Fruit fly (Drosophila melanogaster) whole organism, embryonic: ENCODE measurements around the gene Nca.
A peak's percentile ranks its signal among the peaks of the same experiment; 100 is the strongest.

ENCODE experiments used
- Ada2b ChIP-seq: fragments of 200-800 bp; sonication (Bioruptor generic); IDR thresholded peaks from 2 replicates; pipeline ENCODE4 v1.3.6; 2022; ENCODE audit warnings: missing biosample characterization, missing genetic modification characterization
- Aef1 ChIP-seq: fragments of 200-800 bp; sonication (Bioruptor generic); IDR thresholded peaks from 3 replicates; pipeline ENCODE4 v1.3.6; 2022; ENCODE audit warnings: missing biosample characterization, missing genetic modification characterization
- Blimp-1 ChIP-seq: fragments of 200-800 bp; sonication (Bioruptor generic); optimal IDR thresholded peaks from 3 replicates; lab custom pipeline; 2018; ENCODE audit warnings: missing biosample characterization, missing genetic modification characterization, mild to moderate bottlenecking, moderate library complexity, missing genetic modification reagents
- CG12942 ChIP-seq: fragments of 200-800 bp; sonication (Bioruptor generic); optimal IDR thresholded peaks from 3 replicates; lab custom pipeline; 2016; ENCODE audit warnings: missing biosample characterization, missing genetic modification characterization
- CG14050 ChIP-seq: fragments of 200-800 bp; sonication (Bioruptor generic); IDR thresholded peaks from 3 replicates; pipeline ENCODE4 v1.3.6; 2022; ENCODE audit warnings: missing biosample characterization, missing genetic modification characterization
- CG15696 ChIP-seq: fragments of 200-800 bp; sonication (Bioruptor generic); optimal IDR thresholded peaks from 2 replicates; lab custom pipeline; 2019; ENCODE audit warnings: missing biosample characterization, mild to moderate bottlenecking, missing genetic modification characterization, moderate library complexity
- CG1603 ChIP-seq: fragments of 200-800 bp; sonication (Bioruptor generic); optimal IDR thresholded peaks from 2 replicates; lab custom pipeline; 2019; ENCODE audit warnings: missing biosample characterization, mild to moderate bottlenecking, missing genetic modification characterization, moderate library complexity
- CG17328 ChIP-seq: fragments of 200-800 bp; sonication (Bioruptor generic); IDR thresholded peaks from 2 replicates; pipeline ENCODE4 v1.3.6; 2022; ENCODE audit warnings: missing biosample characterization, missing genetic modification characterization
- CG17802 ChIP-seq: fragments of 200-800 bp; sonication (Bioruptor generic); optimal IDR thresholded peaks from 2 replicates; lab custom pipeline; 2018; ENCODE audit warnings: missing biosample characterization, mild to moderate bottlenecking, missing genetic modification characterization, moderate library complexity
- CG17912 ChIP-seq: fragments of 200-800 bp; sonication (Bioruptor generic); optimal IDR thresholded peaks from 2 replicates; lab custom pipeline; 2018; ENCODE audit warnings: missing biosample characterization, mild to moderate bottlenecking, missing genetic modification characterization
- CG18011 ChIP-seq: fragments of 200-800 bp; sonication (Bioruptor generic); optimal IDR thresholded peaks from 2 replicates; lab custom pipeline; 2017; ENCODE audit warnings: missing biosample characterization, missing genetic modification characterization, mild to moderate bottlenecking, moderate library complexity, missing genotype
- CG2120 ChIP-seq: fragments of 200-800 bp; sonication (Bioruptor generic); optimal IDR thresholded peaks from 3 replicates; lab custom pipeline; 2016; ENCODE audit warnings: missing biosample characterization, missing genetic modification characterization
- CG2129 ChIP-seq: fragments of 200-800 bp; sonication (Bioruptor generic); IDR thresholded peaks from 2 replicates; pipeline ENCODE4 v1.3.6; 2022; ENCODE audit warnings: missing biosample characterization, missing genetic modification characterization; ENCODE audit not compliant: partially characterized antibody
- CG31441 ChIP-seq: fragments of 200-800 bp; sonication (Bioruptor generic); IDR thresholded peaks from 2 replicates; pipeline ENCODE4 v1.3.6; 2022; ENCODE audit warnings: missing biosample characterization, missing genetic modification characterization
- CG3726 ChIP-seq: fragments of 200-800 bp; sonication (Bioruptor generic); IDR thresholded peaks from 3 replicates; pipeline ENCODE4, ENCODE4 v1.3.6; 2022; ENCODE audit warnings: missing biosample characterization, missing genetic modification characterization
- CG4707 ChIP-seq: fragments of 200-800 bp; sonication (Bioruptor generic); optimal IDR thresholded peaks from 2 replicates; lab custom pipeline; 2018; ENCODE audit warnings: missing biosample characterization, mild to moderate bottlenecking, missing genetic modification characterization, moderate library complexity
- CG4820 ChIP-seq: fragments of 200-800 bp; sonication (Bioruptor generic); optimal IDR thresholded peaks from 3 replicates; lab custom pipeline; 2016; ENCODE audit warnings: missing biosample characterization, missing genetic modification characterization
- CG4854 ChIP-seq: fragments of 200-800 bp; sonication (Bioruptor generic); optimal IDR thresholded peaks from 2 replicates; lab custom pipeline; 2016; ENCODE audit warnings: missing biosample characterization, missing genetic modification characterization, inconsistent platforms
- CG9932 ChIP-seq: fragments of 200-800 bp; sonication (Bioruptor generic); IDR thresholded peaks from 2 replicates; pipeline ENCODE4 v1.3.6; 2022; ENCODE audit warnings: missing biosample characterization, missing genetic modification characterization
- CoRest ChIP-seq: fragments of 200-800 bp; sonication (Bioruptor generic); optimal IDR thresholded peaks from 3 replicates; lab custom pipeline; 2018; ENCODE audit warnings: missing biosample characterization, mild to moderate bottlenecking, missing genetic modification characterization, moderate library complexity
- Meics ChIP-seq: fragments of 200-800 bp; sonication (Bioruptor generic); optimal IDR thresholded peaks from 2 replicates; lab custom pipeline; 2017; ENCODE audit warnings: missing biosample characterization, mild to moderate bottlenecking, missing genetic modification characterization
- Mes4 ChIP-seq: fragments of 200-800 bp; sonication (Bioruptor generic); optimal IDR thresholded peaks from 2 replicates; lab custom pipeline; 2016; ENCODE audit warnings: missing biosample characterization, missing genetic modification characterization
- Nf-YC ChIP-seq: fragments of 200-800 bp; optimal IDR thresholded peaks from 3 replicates; lab custom pipeline; 2019; ENCODE audit warnings: missing biosample characterization, mild to moderate bottlenecking, missing genetic modification characterization, moderate library complexity
- Pdp1 ChIP-seq, 2 experiments: fragments of 200-800 bp; sonication (Bioruptor generic); optimal IDR thresholded peaks; 3 replicates each; lab custom pipeline; 2016; ENCODE audit warnings: missing biosample characterization in 2 of 2, missing genetic modification characterization in 2 of 2, mild to moderate bottlenecking in 1 of 2, moderate library complexity in 1 of 2
- Rx ChIP-seq: fragments of 200-800 bp; sonication (Bioruptor generic); IDR thresholded peaks from 2 replicates; pipeline ENCODE4 v1.3.6; 2022; ENCODE audit warnings: missing biosample characterization, missing genetic modification characterization
- Sox102F ChIP-seq: fragments of 200-800 bp; sonication (Bioruptor generic); optimal IDR thresholded peaks from 2 replicates; lab custom pipeline; 2018; ENCODE audit warnings: missing biosample characterization, mild to moderate bottlenecking, missing genetic modification characterization, moderate library complexity
- bcd ChIP-seq: fragments of 200-800 bp; sonication (Bioruptor generic); optimal IDR thresholded peaks from 2 replicates; lab custom pipeline; 2017; ENCODE audit warnings: missing biosample characterization, mild to moderate bottlenecking, missing genetic modification characterization
- chinmo ChIP-seq: fragments of 200-800 bp; sonication (Bioruptor generic); IDR thresholded peaks from 4 replicates; pipeline ENCODE4 v1.3.6; 2022; ENCODE audit warnings: missing biosample characterization, missing genetic modification characterization; ENCODE audit not compliant: partially characterized antibody
- croc ChIP-seq: fragments of 200-800 bp; sonication (Bioruptor generic); conservative IDR thresholded peaks from 3 replicates; pipeline ENCODE4 v1.3.6; 2022; ENCODE audit warnings: missing biosample characterization, missing genetic modification characterization
- cwo ChIP-seq: fragments of 200-800 bp; sonication (Bioruptor generic); optimal IDR thresholded peaks from 3 replicates; lab custom pipeline; 2017; ENCODE audit warnings: missing biosample characterization, missing genetic modification characterization, mild to moderate bottlenecking, moderate library complexity, missing genetic modification reagents
- exex ChIP-seq: fragments of 200-800 bp; sonication (Bioruptor generic); optimal IDR thresholded peaks from 4 replicates; lab custom pipeline; 2018; ENCODE audit warnings: missing biosample characterization, mild to moderate bottlenecking, missing genetic modification characterization, moderate library complexity
- fu2 ChIP-seq: fragments of 200-800 bp; sonication (Bioruptor generic); optimal IDR thresholded peaks from 2 replicates; lab custom pipeline; 2016; ENCODE audit warnings: missing biosample characterization, missing genetic modification characterization
- her ChIP-seq: fragments of 200-800 bp; sonication (Bioruptor generic); optimal IDR thresholded peaks from 2 replicates; lab custom pipeline; 2016; ENCODE audit warnings: missing biosample characterization, missing genetic modification characterization
- lola ChIP-seq, 3 experiments: fragments of >200 bp in 2 of 3; fragments of 200-800 bp in 1 of 3; sonication (Bioruptor generic) in 1 of 3; optimal IDR thresholded peaks; 2 replicates each; lab custom pipeline; 2017 to 2019; ENCODE audit warnings: missing biosample characterization in 3 of 3, missing genetic modification characterization in 3 of 3, mild to moderate bottlenecking in 1 of 3, moderate library complexity in 1 of 3
- maf-S ChIP-seq: fragments of 200-800 bp; sonication (Bioruptor generic); optimal IDR thresholded peaks from 2 replicates; lab custom pipeline; 2016; ENCODE audit warnings: missing biosample characterization, missing genetic modification characterization
- p53 ChIP-seq: fragments of 200-800 bp; sonication (Bioruptor generic); optimal IDR thresholded peaks from 2 replicates; lab custom pipeline; 2016; ENCODE audit warnings: missing biosample characterization, missing genetic modification characterization
- pb ChIP-seq: fragments of 200-800 bp; sonication (Bioruptor generic); optimal IDR thresholded peaks from 3 replicates; lab custom pipeline; 2016; ENCODE audit warnings: missing biosample characterization, missing genetic modification characterization
- ranshi ChIP-seq: fragments of 200-800 bp; sonication (Bioruptor generic); IDR thresholded peaks from 2 replicates; pipeline ENCODE4 v1.3.6; 2022; ENCODE audit warnings: missing biosample characterization, missing genetic modification characterization
- run ChIP-seq: fragments of 200-800 bp; sonication (Bioruptor generic); optimal IDR thresholded peaks from 3 replicates; lab custom pipeline; 2018; ENCODE audit warnings: missing biosample characterization, mild to moderate bottlenecking, missing genetic modification characterization
- salm ChIP-seq: fragments of 200-800 bp; sonication (Bioruptor generic); optimal IDR thresholded peaks from 2 replicates; lab custom pipeline; 2018; ENCODE audit warnings: missing biosample characterization, mild to moderate bottlenecking, missing genetic modification characterization
- scrt ChIP-seq: fragments of 200-800 bp; sonication (Bioruptor generic); optimal IDR thresholded peaks from 2 replicates; lab custom pipeline; 2018; ENCODE audit warnings: missing biosample characterization, mild to moderate bottlenecking, missing genetic modification characterization, moderate library complexity
- sens ChIP-seq: fragments of 200-800 bp; sonication (Bioruptor generic); peaks from one replicate; lab custom pipeline; 2016; ENCODE audit warnings: missing biosample characterization, missing genetic modification characterization
- sim ChIP-seq: fragments of 200-800 bp; sonication (Bioruptor generic); IDR thresholded peaks from 2 replicates; pipeline ENCODE4 v1.3.6; 2022; ENCODE audit warnings: missing biosample characterization, missing genetic modification characterization
- sima ChIP-seq: fragments of 200-800 bp; sonication (Bioruptor generic); optimal IDR thresholded peaks from 2 replicates; lab custom pipeline; 2016; ENCODE audit warnings: missing biosample characterization, missing genetic modification characterization
- so ChIP-seq: fragments of 200-800 bp; sonication (Bioruptor generic); IDR thresholded peaks from 3 replicates; pipeline ENCODE4 v1.3.6; 2022; ENCODE audit warnings: missing biosample characterization, missing genetic modification characterization
- stc ChIP-seq: fragments of 200-800 bp; sonication (Bioruptor generic); IDR thresholded peaks from 2 replicates; pipeline ENCODE4 v1.3.6; 2022; ENCODE audit warnings: missing biosample characterization, missing genetic modification characterization

Gene Nca

DNA sequence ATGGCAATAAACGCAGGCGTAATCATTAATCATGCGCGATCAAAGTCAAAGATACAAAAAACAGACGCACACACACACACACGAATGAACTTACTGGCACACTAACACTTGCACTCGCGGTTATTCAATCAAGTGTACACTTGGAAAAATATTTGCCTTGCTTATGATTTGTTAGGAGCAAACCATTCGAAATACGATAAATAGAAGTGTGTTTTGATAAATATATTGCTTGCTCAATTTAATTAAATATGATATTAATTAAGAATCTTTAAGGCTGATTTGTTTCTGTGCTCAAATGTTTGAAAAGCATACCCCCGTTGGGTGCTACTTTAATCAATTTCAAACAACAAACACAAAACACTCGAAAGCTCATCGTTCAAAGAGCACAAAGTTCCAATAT, 46.2 kb upstream of the Nca start (continued):
- peak; percentile 14 for TF ChIP-seq CG4820 (GFP tag; lab: Kevin White, UChicago)
- no peak for TF ChIP-seq ranshi (GFP tag; lab: Robert Waterston, UW)
- TF ChIP-seq sens, result peak; percentile 7
- 0 out of 2 replicates have a peak, but pooled peaks have one; percentile 16 for TF ChIP-seq Rx
- peak; percentile 39 for TF ChIP-seq Blimp-1
- TF ChIP-seq croc (GFP tag; lab: Robert Waterston, UW), result no peak
- TF ChIP-seq fu2 (GFP tag; lab: Kevin White, UChicago), result no peak
- TF ChIP-seq Ada2b, result 0 out of 2 replicates have a peak, but pooled peaks have one; percentile 10
- no peak for TF ChIP-seq CG31441 (GFP tag; lab: Robert Waterston, UW)
- no peak for TF ChIP-seq CG17328
- no peak for TF ChIP-seq CG15696 (tag; lab: Kevin White, UChicago)
- peak; percentile 2 for TF ChIP-seq CG12942
- no peak for TF ChIP-seq CG3726 (GFP tag; lab: Robert Waterston, UW)
- TF ChIP-seq CG18011 (GFP tag; lab: Kevin White, UChicago), result no peak
- TF ChIP-seq p53, result no peak
- no peak for TF ChIP-seq CG2129
- no peak for TF ChIP-seq salm (tag; lab: Kevin White, UChicago)
- no peak for TF ChIP-seq so
- TF ChIP-seq lola (GFP tag; optimal IDR thresholded peaks at IDR 0.05; lab: Kevin White, UChicago), result no peak
- TF ChIP-seq exex (tag; lab: Kevin White, UChicago), result no peak
- TF ChIP-seq bcd, result peak; percentile 1
- no peak for TF ChIP-seq Mes4 (GFP tag; lab: Kevin White, UChicago)
- no peak for TF ChIP-seq CG17912 (GFP tag; lab: Kevin White, UChicago)
- no peak for TF ChIP-seq Nf-YC (tag; lab: Kevin White, UChicago)
- TF ChIP-seq scrt, result no peak
- TF ChIP-seq maf-S (GFP tag; lab: Kevin White, UChicago), result no peak
- 0 out of 4 replicates have a peak, but pooled peaks have one; percentile 32 for TF ChIP-seq chinmo (GFP tag; lab: Robert Waterston, UW)
- TF ChIP-seq CG17802 (tag; lab: Kevin White, UChicago), result no peak
- no peak for TF ChIP-seq CG4854 (GFP tag; lab: Kevin White, UChicago)
- TF ChIP-seq Meics (GFP tag; lab: Kevin White, UChicago), result peak; percentile 39
- TF ChIP-seq cwo, result peak; percentile 8
- no peak for TF ChIP-seq her (GFP tag; lab: Kevin White, UChicago)
- TF ChIP-seq pb, result no peak
- peak in 1 of 2 experiments; percentile 80 for TF ChIP-seq Pdp1 (GFP tag; optimal IDR thresholded peaks at IDR 0.05; lab: Kevin White, UChicago)
- peak; percentile 52 for TF ChIP-seq CG1603 (tag; lab: Kevin White, UChicago)
- TF ChIP-seq CoRest (tag; lab: Kevin White, UChicago), result no peak
- TF ChIP-seq Sox102F (GFP tag; lab: Kevin White, UChicago), result peak; percentile 52
- TF ChIP-seq CG14050, result no peak
- TF ChIP-seq stc (GFP tag; lab: Robert Waterston, UW), result no peak; the same call in 1 of the 2 replicates
- TF ChIP-seq CG2120 (GFP tag; lab: Kevin White, UChicago), result peak; percentile 22
- TF ChIP-seq Aef1 (GFP tag; lab: Robert Waterston, UW), result no peak; the same call in 2 of the 3 replicates
- TF ChIP-seq sim, result no peak
- no peak for TF ChIP-seq CG4707 (GFP tag; lab: Kevin White, UChicago)
- no peak for TF ChIP-seq run (tag; lab: Kevin White, UChicago)
- TF ChIP-seq CG9932 (GFP tag; lab: Robert Waterston, UW), result no peak
- no peak for TF ChIP-seq sima (GFP tag; lab: Kevin White, UChicago)
